Fruit fly (Drosophila melanogaster) whole organism, embryonic: ENCODE measurements around the gene RpS28a.

Experiments used
- Antp ChIP-seq: fragments of 200-800 bp; sonication (Bioruptor generic); optimal IDR thresholded peaks from 3 replicates; lab custom pipeline; 2016; ENCODE audit warnings: missing biosample characterization, missing genetic modification characterization
- B-H2 ChIP-seq: fragments of 200-800 bp; sonication (Bioruptor generic); optimal IDR thresholded peaks from 2 replicates; lab custom pipeline; 2018; ENCODE audit warnings: missing biosample characterization, mild to moderate bottlenecking, missing genetic modification characterization
- BEAF-32 ChIP-seq: fragments of 200-800 bp; sonication (Bioruptor generic); optimal IDR thresholded peaks from 3 replicates; lab custom pipeline; 2017; ENCODE audit warnings: missing biosample characterization, missing genetic modification characterization, mild to moderate bottlenecking, moderate library complexity, missing genetic modification reagents
- Bgb ChIP-seq: fragments of 200-800 bp; sonication (Bioruptor generic); IDR thresholded peaks from 2 replicates; pipeline ENCODE4 v1.3.6; 2022; ENCODE audit warnings: missing biosample characterization, missing genetic modification characterization; ENCODE audit not compliant: partially characterized antibody
- BtbVII ChIP-seq: fragments of 200-800 bp; sonication (Bioruptor generic); optimal IDR thresholded peaks from 3 replicates; lab custom pipeline; 2017; ENCODE audit warnings: missing biosample characterization, mild to moderate bottlenecking, missing genetic modification characterization
- CG10209 ChIP-seq: fragments of 200-800 bp; sonication (Bioruptor generic); optimal IDR thresholded peaks from 3 replicates; lab custom pipeline; 2017; ENCODE audit warnings: missing biosample characterization, mild to moderate bottlenecking, missing genetic modification characterization, missing genetic modification reagents
- CG10274 ChIP-seq: fragments of 200-800 bp; sonication (Bioruptor generic); optimal IDR thresholded peaks from 3 replicates; lab custom pipeline; 2017; ENCODE audit warnings: missing biosample characterization, mild to moderate bottlenecking, missing genetic modification characterization
- CG10959 ChIP-seq: fragments of 200-800 bp; sonication (Bioruptor generic); IDR thresholded peaks from 2 replicates; pipeline ENCODE4 v1.3.6; 2022; ENCODE audit warnings: missing biosample characterization, missing genetic modification characterization
- CG11560 ChIP-seq: fragments of 200-800 bp; sonication (Bioruptor generic); IDR thresholded peaks from 3 replicates; pipeline ENCODE4 v1.3.6; 2022; ENCODE audit warnings: missing biosample characterization, missing genetic modification characterization
- CG13894 ChIP-seq: fragments of 200-800 bp; sonication (Bioruptor generic); optimal IDR thresholded peaks from 3 replicates; lab custom pipeline; 2018; ENCODE audit warnings: missing biosample characterization, mild to moderate bottlenecking, missing genetic modification characterization, moderate library complexity
- CG14441 ChIP-seq: fragments of 200-800 bp; sonication (Bioruptor generic); IDR thresholded peaks from 2 replicates; pipeline ENCODE4 v1.3.6; 2022; ENCODE audit warnings: missing biosample characterization, missing genetic modification characterization
- CG1529 ChIP-seq: fragments of 200-800 bp; sonication (Bioruptor generic); optimal IDR thresholded peaks from 3 replicates; lab custom pipeline; 2018; ENCODE audit warnings: missing biosample characterization, missing genetic modification characterization
- CG16813 ChIP-seq: fragments of 200-800 bp; sonication (Bioruptor generic); IDR thresholded peaks from 3 replicates; pipeline ENCODE4 v1.3.6; 2022; ENCODE audit warnings: missing biosample characterization, missing genetic modification characterization; ENCODE audit not compliant: partially characterized antibody
- CG17328 ChIP-seq: fragments of 200-800 bp; sonication (Bioruptor generic); IDR thresholded peaks from 2 replicates; pipeline ENCODE4 v1.3.6; 2022; ENCODE audit warnings: missing biosample characterization, missing genetic modification characterization
- CG18476 ChIP-seq: fragments of 200-800 bp; sonication (Bioruptor generic); optimal IDR thresholded peaks from 2 replicates; lab custom pipeline; 2016; ENCODE audit warnings: missing biosample characterization, mild to moderate bottlenecking, missing genetic modification characterization
- CG30020 ChIP-seq: fragments of 200-800 bp; optimal IDR thresholded peaks from 2 replicates; lab custom pipeline; 2019; ENCODE audit warnings: missing biosample characterization, mild to moderate bottlenecking, missing genetic modification characterization, moderate library complexity
- CG30403 ChIP-seq: fragments of 200-800 bp; sonication (Bioruptor generic); optimal IDR thresholded peaks from 3 replicates; lab custom pipeline; 2016; ENCODE audit warnings: missing biosample characterization, missing genetic modification characterization
- CG3065 ChIP-seq: fragments of 200-800 bp; sonication (Bioruptor generic); optimal IDR thresholded peaks from 2 replicates; lab custom pipeline; 2016; ENCODE audit warnings: missing biosample characterization, missing genetic modification characterization
- CG3163 ChIP-seq: fragments of 200-800 bp; sonication (Bioruptor generic); optimal IDR thresholded peaks from 3 replicates; lab custom pipeline; 2016; ENCODE audit warnings: missing biosample characterization, missing genetic modification characterization
- CG43689 ChIP-seq: fragments of 200-800 bp; sonication (Bioruptor generic); IDR thresholded peaks from 2 replicates; pipeline ENCODE4 v1.3.6; 2022; ENCODE audit warnings: missing biosample characterization, missing genetic modification characterization
- CG4404 ChIP-seq: fragments of 200-800 bp; sonication (Bioruptor generic); IDR thresholded peaks from 2 replicates; pipeline ENCODE4 v1.3.6; 2022; ENCODE audit warnings: missing biosample characterization, missing genetic modification characterization
- CG4854 ChIP-seq: fragments of 200-800 bp; sonication (Bioruptor generic); optimal IDR thresholded peaks from 2 replicates; lab custom pipeline; 2016; ENCODE audit warnings: missing biosample characterization, missing genetic modification characterization, inconsistent platforms
- CG7271 ChIP-seq: fragments of 200-800 bp; sonication (Bioruptor generic); optimal IDR thresholded peaks from 2 replicates; lab custom pipeline; 2018; ENCODE audit warnings: missing biosample characterization, mild to moderate bottlenecking, missing genetic modification characterization, moderate library complexity
- CG9797 ChIP-seq: fragments of 200-800 bp; sonication (Bioruptor generic); optimal IDR thresholded peaks from 3 replicates; lab custom pipeline; 2018; ENCODE audit warnings: missing biosample characterization, mild to moderate bottlenecking, missing genetic modification characterization
- CrebB ChIP-seq: fragments of 200-800 bp; sonication (Bioruptor generic); optimal IDR thresholded peaks from 3 replicates; lab custom pipeline; 2018; ENCODE audit warnings: missing biosample characterization, mild to moderate bottlenecking, missing genetic modification characterization
- Deaf1 ChIP-seq: fragments of 200-800 bp; optimal IDR thresholded peaks from 3 replicates; lab custom pipeline; 2019; ENCODE audit warnings: missing biosample characterization, mild to moderate bottlenecking, missing genetic modification characterization, moderate library complexity
- Dfd ChIP-seq, 2 experiments: fragments of >200 bp; optimal IDR thresholded peaks; 2 replicates each; lab custom pipeline; 2017; ENCODE audit warnings: missing biosample characterization in 2 of 2, missing genetic modification characterization in 2 of 2
- Ets97D ChIP-seq: fragments of 200-800 bp; sonication (Bioruptor generic); optimal IDR thresholded peaks from 3 replicates; lab custom pipeline; 2016; ENCODE audit warnings: missing biosample characterization, missing genetic modification characterization
- GATAe ChIP-seq: fragments of 200-800 bp; sonication (Bioruptor generic); conservative IDR thresholded peaks from 2 replicates; pipeline ENCODE4 v1.3.6; 2022; ENCODE audit warnings: missing biosample characterization, missing genetic modification characterization
- H15 ChIP-seq: fragments of 200-800 bp; sonication (Bioruptor generic); IDR thresholded peaks from 3 replicates; pipeline ENCODE4 v1.3.6; 2022; ENCODE audit warnings: missing biosample characterization, missing genetic modification characterization
- HLHmδ ChIP-seq: fragments of 200-800 bp; sonication (Bioruptor generic); optimal IDR thresholded peaks from 2 replicates; lab custom pipeline; 2018; ENCODE audit warnings: missing biosample characterization, mild to moderate bottlenecking, missing genetic modification characterization, moderate library complexity
- Mes4 ChIP-seq: fragments of 200-800 bp; sonication (Bioruptor generic); optimal IDR thresholded peaks from 2 replicates; lab custom pipeline; 2016; ENCODE audit warnings: missing biosample characterization, missing genetic modification characterization
- Oaz ChIP-seq: fragments of 200-800 bp; sonication (Bioruptor generic); IDR thresholded peaks from 2 replicates; pipeline ENCODE4 v1.3.6; 2022; ENCODE audit warnings: missing biosample characterization, missing genetic modification characterization
- PHDP ChIP-seq: fragments of 200-800 bp; sonication (Bioruptor generic); optimal IDR thresholded peaks from 3 replicates; lab custom pipeline; 2018; ENCODE audit warnings: missing biosample characterization, mild to moderate bottlenecking, missing genetic modification characterization, moderate library complexity
- YL-1 ChIP-seq: fragments of 200-800 bp; sonication (Bioruptor generic); optimal IDR thresholded peaks from 3 replicates; lab custom pipeline; 2017; ENCODE audit warnings: missing biosample characterization, mild to moderate bottlenecking, missing genetic modification characterization
- al ChIP-seq: fragments of 200-800 bp; sonication (Bioruptor generic); IDR thresholded peaks from 2 replicates; pipeline ENCODE4 v1.3.6; 2022; ENCODE audit warnings: missing biosample characterization, missing genetic modification characterization
- bbx ChIP-seq: fragments of 200-800 bp; sonication (Bioruptor generic); IDR thresholded peaks from 2 replicates; pipeline ENCODE4 v1.3.6; 2022; ENCODE audit warnings: missing biosample characterization, missing genetic modification characterization; ENCODE audit not compliant: partially characterized antibody
- crol ChIP-seq: fragments of 200-800 bp; sonication (Bioruptor generic); IDR thresholded peaks from 2 replicates; pipeline ENCODE4 v1.3.6; 2022; ENCODE audit warnings: missing biosample characterization, missing genetic modification characterization
- fd96Cb ChIP-seq: fragments of 200-800 bp; sonication (Bioruptor generic); optimal IDR thresholded peaks from 2 replicates; lab custom pipeline; 2018; ENCODE audit warnings: missing biosample characterization, mild to moderate bottlenecking, missing genetic modification characterization, moderate library complexity
- kay ChIP-seq: fragments of 200-800 bp; sonication (Bioruptor generic); optimal IDR thresholded peaks from 2 replicates; lab custom pipeline; 2016; ENCODE audit warnings: missing biosample characterization, missing genetic modification characterization
- lola ChIP-seq, 3 experiments: fragments of >200 bp in 2 of 3; fragments of 200-800 bp in 1 of 3; sonication (Bioruptor generic) in 1 of 3; optimal IDR thresholded peaks; 2 replicates each; lab custom pipeline; 2017 to 2019; ENCODE audit warnings: missing biosample characterization in 3 of 3, missing genetic modification characterization in 3 of 3, mild to moderate bottlenecking in 1 of 3, moderate library complexity in 1 of 3
- luna ChIP-seq: fragments of 200-800 bp; sonication (Bioruptor generic); optimal IDR thresholded peaks from 2 replicates; lab custom pipeline; 2016; ENCODE audit warnings: missing biosample characterization, missing genetic modification characterization
- pho ChIP-seq: fragments of 200-800 bp; sonication (Bioruptor generic); optimal IDR thresholded peaks from 2 replicates; lab custom pipeline; 2016; ENCODE audit warnings: missing biosample characterization, missing genetic modification characterization
- prd ChIP-seq, 3 experiments: fragments of >200 bp in 2 of 3; fragments of 200-800 bp in 1 of 3; sonication (Bioruptor generic) in 1 of 3; optimal IDR thresholded peaks in 2 of 3; IDR thresholded peaks in 1 of 3; 2 replicates in 2 of 3; 3 replicates in 1 of 3; pipeline versions ENCODE4 v1.3.6 to Lab custom; 2017 to 2022; ENCODE audit warnings: missing biosample characterization in 1 of 3, missing genetic modification characterization in 1 of 3
- ro ChIP-seq: fragments of 200-800 bp; sonication (Bioruptor generic); IDR thresholded peaks from 2 replicates; pipeline ENCODE4 v1.3.6; 2022; ENCODE audit warnings: missing biosample characterization, missing genetic modification characterization
- run ChIP-seq: fragments of 200-800 bp; sonication (Bioruptor generic); optimal IDR thresholded peaks from 3 replicates; lab custom pipeline; 2018; ENCODE audit warnings: missing biosample characterization, mild to moderate bottlenecking, missing genetic modification characterization
- scrt ChIP-seq: fragments of 200-800 bp; sonication (Bioruptor generic); optimal IDR thresholded peaks from 2 replicates; lab custom pipeline; 2018; ENCODE audit warnings: missing biosample characterization, mild to moderate bottlenecking, missing genetic modification characterization, moderate library complexity
- ssp ChIP-seq: fragments of 200-800 bp; sonication (Bioruptor generic); IDR thresholded peaks from 2 replicates; pipeline ENCODE4 v1.3.6; 2022; ENCODE audit warnings: missing biosample characterization, missing genetic modification characterization
- trem ChIP-seq: fragments of 200-800 bp; optimal IDR thresholded peaks from 3 replicates; lab custom pipeline; 2019; ENCODE audit warnings: missing biosample characterization, mild to moderate bottlenecking, missing genetic modification characterization, moderate library complexity
- unpg ChIP-seq: fragments of 200-800 bp; sonication (Bioruptor generic); optimal IDR thresholded peaks from 3 replicates; lab custom pipeline; 2018; ENCODE audit warnings: missing biosample characterization, mild to moderate bottlenecking, missing genetic modification characterization, moderate library complexity

RpS28a gene

DNA sequence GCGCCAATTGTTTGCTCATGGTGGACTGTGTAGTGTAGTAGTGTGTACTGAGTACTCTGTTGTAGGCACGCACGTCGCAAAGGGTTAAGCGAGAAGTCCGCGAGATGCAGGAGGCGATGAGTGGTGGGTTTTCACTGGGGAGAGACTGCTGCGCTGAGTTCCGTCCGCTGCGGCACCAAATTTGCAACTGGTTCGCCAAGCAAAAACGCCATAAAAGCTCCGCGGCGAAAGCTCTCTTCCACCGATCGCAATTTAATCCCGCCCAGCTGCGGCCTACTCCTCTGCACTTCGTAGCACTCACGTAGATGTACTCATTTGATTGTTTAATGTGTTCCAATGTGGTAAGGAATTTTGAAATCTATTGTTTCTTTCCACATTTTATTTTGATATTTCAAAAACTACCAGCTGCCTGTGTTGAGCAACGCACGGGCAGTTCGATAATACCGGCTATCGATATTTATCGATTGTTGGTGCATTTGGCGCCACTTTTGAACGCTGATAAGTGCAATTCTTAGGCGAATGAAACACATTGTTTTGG is 7.4 kb downstream of the RpS28a start, which contains the start of gene CG7920 (continued):
- TF ChIP-seq Dfd (GFP tag; optimal IDR thresholded peaks at IDR 0.05; lab: Kevin White, UChicago) (no peak), BEAF-32 (GFP tag; lab: Kevin White, UChicago) (peak; percentile 87), Antp (GFP tag; lab: Kevin White, UChicago) (no peak), CG43689 (no peak), CG10959 (GFP tag; lab: Robert Waterston, UW) (no peak), B-H2 (GFP tag; lab: Kevin White, UChicago) (no peak), crol (GFP tag; lab: Robert Waterston, UW) (0 out of 2 replicates have a peak, but pooled peaks have one; percentile 21), pho (GFP tag; lab: Kevin White, UChicago) (peak; percentile 46), YL-1 (GFP tag; lab: Kevin White, UChicago) (peak; percentile 55), CrebB (tag; lab: Kevin White, UChicago) (peak; percentile 41), run (tag; lab: Kevin White, UChicago) (no peak), kay (no peak), CG16813 (GFP tag; lab: Robert Waterston, UW) (peak; percentile 75), GATAe (GFP tag; lab: Robert Waterston, UW) (no peak), ssp (GFP tag; lab: Robert Waterston, UW) (no peak), BtbVII (peak; percentile 48), Deaf1 (peak; percentile 27), CG1529 (no peak), luna (no peak), Mes4 (GFP tag; lab: Kevin White, UChicago) (no peak), Ets97D (GFP tag; lab: Kevin White, UChicago) (no peak), lola (GFP tag; optimal IDR thresholded peaks at IDR 0.05; lab: Kevin White, UChicago) (no peak), CG4404 (no peak), CG3163 (GFP tag; lab: Kevin White, UChicago) (no peak), fd96Cb (tag; lab: Kevin White, UChicago) (no peak), CG13894 (tag; lab: Kevin White, UChicago) (peak; percentile 59), CG9797 (GFP tag; lab: Kevin White, UChicago) (peak; percentile 26), CG30020 (tag; lab: Kevin White, UChicago) (no peak), Oaz (GFP tag; lab: Robert Waterston, UW) (no peak), scrt (GFP tag; lab: Kevin White, UChicago) (peak; percentile 47), al (GFP tag; lab: Robert Waterston, UW) (no peak), CG14441 (GFP tag; lab: Robert Waterston, UW) (no peak), CG18476 (GFP tag; lab: Kevin White, UChicago) (no peak), HLHmδ (GFP tag; lab: Kevin White, UChicago) (no peak), CG10274 (peak; percentile 16), prd (optimal IDR thresholded peaks at IDR 0.05; lab: Kevin White, UChicago) (no peak), prd (GFP tag; IDR thresholded peaks at IDR 0.05; lab: Robert Waterston, UW) (no peak), CG3065 (GFP tag; lab: Kevin White, UChicago) (no peak), Bgb (GFP tag; lab: Robert Waterston, UW) (peak; percentile 79), PHDP (tag; lab: Kevin White, UChicago) (peak; percentile 6), ro (GFP tag; lab: Robert Waterston, UW) (no peak), unpg (peak; percentile 8), CG17328 (GFP tag; lab: Robert Waterston, UW) (no peak), CG11560 (no peak), CG10209 (GFP tag; lab: Kevin White, UChicago) (no peak), trem (tag; lab: Kevin White, UChicago) (peak; percentile 60), H15 (GFP tag; lab: Robert Waterston, UW) (no peak), bbx (GFP tag; lab: Robert Waterston, UW) (peak; percentile 61), CG30403 (GFP tag; lab: Kevin White, UChicago) (peak; percentile 22), CG7271 (no peak), CG4854 (GFP tag; lab: Kevin White, UChicago) (no peak)
